Fruit fly (Drosophila melanogaster): ENCODE results near the gene CG32856.

The CG32856 gene

DNA sequence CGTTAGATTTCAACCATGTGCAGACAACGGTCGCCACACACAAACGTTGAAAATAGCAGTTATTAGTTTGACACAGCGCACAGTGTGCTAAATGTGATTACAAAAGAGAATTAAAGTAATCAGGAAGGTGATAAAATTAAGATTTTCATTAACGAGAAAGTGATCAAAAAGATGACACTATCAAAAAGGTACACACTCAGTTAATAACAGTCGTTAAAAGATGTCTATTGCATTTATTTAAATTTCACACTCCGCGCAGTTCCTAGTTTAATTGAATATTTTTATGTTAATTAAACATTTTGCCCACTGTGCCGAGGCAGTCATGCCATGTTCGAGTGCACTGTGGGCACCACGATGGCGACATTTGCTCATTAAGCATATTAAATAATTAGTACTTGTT is 38.0 kb downstream of the CG32856 start (continued):
- TF ChIP-seq vfl (GFP tag; optimal IDR thresholded peaks at IDR 0.05): no peak
- no peak for TF ChIP-seq CG15696 (tag; optimal IDR thresholded peaks at IDR 0.05)
- TF ChIP-seq CG4360 (GFP tag; IDR thresholded peaks at IDR 0.05): no peak
- no peak for TF ChIP-seq maf-S (GFP tag; optimal IDR thresholded peaks at IDR 0.05)
- no peak for TF ChIP-seq corto (GFP tag; optimal IDR thresholded peaks at IDR 0.05)
- TF ChIP-seq CG16863 (GFP tag; optimal IDR thresholded peaks at IDR 0.05): no peak
- no peak for TF ChIP-seq NK7.1 (GFP tag; optimal IDR thresholded peaks at IDR 0.05)
- no peak for TF ChIP-seq CG33557 (GFP tag; optimal IDR thresholded peaks at IDR 0.05)
- TF ChIP-seq CG1832 (GFP tag; optimal IDR thresholded peaks at IDR 0.05): no peak
- TF ChIP-seq CG3281 (GFP tag; optimal IDR thresholded peaks at IDR 0.05): no peak
- TF ChIP-seq CG4424 (GFP tag; optimal IDR thresholded peaks at IDR 0.05): peak; percentile 5
- no peak for TF ChIP-seq Elba2 (GFP tag; optimal IDR thresholded peaks at IDR 0.05)
- TF ChIP-seq CG2875 (GFP tag; optimal IDR thresholded peaks at IDR 0.05): no peak
- TF ChIP-seq CG9215 (GFP tag; IDR thresholded peaks at IDR 0.05): peak; percentile 18; the same call in 1 of the 2 replicates
- TF ChIP-seq HLHmδ (GFP tag; optimal IDR thresholded peaks at IDR 0.05): no peak
- no peak for TF ChIP-seq CG6175 (GFP tag; IDR thresholded peaks at IDR 0.05)
- TF ChIP-seq CG12659 (GFP tag; optimal IDR thresholded peaks at IDR 0.05): peak; percentile 23
- TF ChIP-seq amos (GFP tag; IDR thresholded peaks at IDR 0.05; ENCODE audit: partially characterized antibody): no peak
- TF ChIP-seq Eip74EF (GFP tag; optimal IDR thresholded peaks at IDR 0.05): peak in 1 of 2 experiments; percentile 6
- no peak for TF ChIP-seq MBD-R2 (GFP tag; IDR thresholded peaks at IDR 0.05)
- TF ChIP-seq Hr39 (optimal IDR thresholded peaks at IDR 0.05): no peak
- no peak for TF ChIP-seq Atf6 (GFP tag; IDR thresholded peaks at IDR 0.05)
- no peak for TF ChIP-seq NC2β (GFP tag; optimal IDR thresholded peaks at IDR 0.05)
- TF ChIP-seq CG6765 (GFP tag; optimal IDR thresholded peaks at IDR 0.05): no peak
- no peak for TF ChIP-seq slbo (GFP tag; IDR thresholded peaks at IDR 0.05)
- TF ChIP-seq CG4820 (GFP tag; optimal IDR thresholded peaks at IDR 0.05): no peak
- no peak for TF ChIP-seq Hr3 (GFP tag; optimal IDR thresholded peaks at IDR 0.05)
- no peak for TF ChIP-seq pzg (GFP tag; optimal IDR thresholded peaks at IDR 0.05)
- TF ChIP-seq lilli (GFP tag; optimal IDR thresholded peaks at IDR 0.05): peak; percentile 28
- peak; percentile 48 for TF ChIP-seq CG30403 (GFP tag; optimal IDR thresholded peaks at IDR 0.05)
- TF ChIP-seq usp (GFP tag; optimal IDR thresholded peaks at IDR 0.05): no peak
- TF ChIP-seq Antp (GFP tag; optimal IDR thresholded peaks at IDR 0.05): no peak
- TF ChIP-seq NFAT (GFP tag; IDR thresholded peaks at IDR 0.05): no peak
- TF ChIP-seq CG31388 (GFP tag; optimal IDR thresholded peaks at IDR 0.05): no peak
- peak; percentile 41 for TF ChIP-seq phol (tag; optimal IDR thresholded peaks at IDR 0.05)
- no peak for TF ChIP-seq scrt (GFP tag; optimal IDR thresholded peaks at IDR 0.05)
- TF ChIP-seq CG15073 (GFP tag; optimal IDR thresholded peaks at IDR 0.05): no peak
- no peak; the same call in 1 of the 2 replicates for TF ChIP-seq ssp (GFP tag; IDR thresholded peaks at IDR 0.05)
- no peak for TF ChIP-seq CG14860 (GFP tag; IDR thresholded peaks at IDR 0.05; ENCODE audit: partially characterized antibody)
- no peak for TF ChIP-seq CG3065 (GFP tag; optimal IDR thresholded peaks at IDR 0.05)
- no peak for TF ChIP-seq ap (GFP tag; IDR thresholded peaks at IDR 0.05)
- peak; percentile 29; the same call in 1 of the 2 replicates for TF ChIP-seq CG10366 (GFP tag; IDR thresholded peaks at IDR 0.05)
- TF ChIP-seq cwo (GFP tag; optimal IDR thresholded peaks at IDR 0.05): peak; percentile 14
- TF ChIP-seq CG7271 (tag; optimal IDR thresholded peaks at IDR 0.05): no peak
- TF ChIP-seq caup (GFP tag; optimal IDR thresholded peaks at IDR 0.05; ENCODE audit: severe bottlenecking): no peak
- TF ChIP-seq CG17912 (GFP tag; optimal IDR thresholded peaks at IDR 0.05): no peak
- TF ChIP-seq CG9876 (GFP tag; optimal IDR thresholded peaks at IDR 0.05): no peak
- TF ChIP-seq gce (GFP tag; IDR thresholded peaks at IDR 0.05): no peak
- no peak for TF ChIP-seq Taf1 (GFP tag; IDR thresholded peaks at IDR 0.05)
- no peak for TF ChIP-seq pum (GFP tag; optimal IDR thresholded peaks at IDR 0.05)
- TF ChIP-seq CG16815 (GFP tag; optimal IDR thresholded peaks at IDR 0.05): no peak
- no peak for TF ChIP-seq onecut (GFP tag; IDR thresholded peaks at IDR 0.05)

Measured in whole organism, embryonic.